Worm (Caenorhabditis elegans): ENCODE results near the gene T06E8.8.
"Not testable (repeated sequence)": the region's sequence is repeated elsewhere in the genome, so short reads cannot be mapped to it uniquely, and the experiment has no call there.

T06E8.8 gene

DNA sequence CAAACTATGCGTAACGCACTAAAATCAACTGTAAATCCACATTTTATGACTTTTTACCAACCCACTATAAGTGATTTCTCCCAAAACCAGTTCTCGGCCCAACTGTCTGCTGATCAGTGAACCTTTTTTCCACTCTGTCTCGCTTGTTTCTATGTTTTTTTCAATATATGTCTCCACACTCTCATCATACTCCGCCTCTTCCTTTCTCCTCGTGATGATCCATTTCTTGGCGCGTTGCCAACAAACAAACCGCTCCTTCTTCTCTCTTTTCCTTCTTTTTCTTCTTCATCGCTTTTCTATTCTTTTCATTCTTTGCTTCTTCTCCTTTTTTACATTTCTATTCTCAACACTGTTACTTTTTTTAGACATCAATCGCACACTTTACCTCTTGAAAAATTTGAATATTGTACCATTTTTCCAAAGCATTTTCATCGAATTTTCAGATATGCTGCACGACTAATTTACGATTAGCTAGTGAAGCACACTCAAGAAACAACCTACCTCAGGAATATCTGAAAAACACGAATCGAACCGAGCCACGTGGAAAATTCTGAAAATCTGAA is at the start of gene T06E8.8:
T06E8.8 (plus strand) TSS at position 513 of the 563 bp plus-strand sequence.
- TF ChIP-seq ztf-29 (GFP tag; IDR thresholded peaks at IDR 0.05) = no peak
- no peak for TF ChIP-seq ztf-23 (GFP tag; IDR thresholded peaks at IDR 0.05)
- TF ChIP-seq med-1 (GFP tag; optimal IDR thresholded peaks at IDR 0.05; ENCODE audit: insufficient read depth) = no peak
- TF ChIP-seq flt-1 (GFP tag; IDR thresholded peaks at IDR 0.05) = no peak
- no peak for TF ChIP-seq cog-1 (tag; optimal IDR thresholded peaks at IDR 0.05)
- TF ChIP-seq klf-2 (GFP tag; conservative IDR thresholded peaks at IDR 0.05) = no peak
- TF ChIP-seq tab-1 (GFP tag; IDR thresholded peaks at IDR 0.05) = no peak
- TF ChIP-seq T22C8.4 (GFP tag; IDR thresholded peaks at IDR 0.05) = no peak

DNA sequence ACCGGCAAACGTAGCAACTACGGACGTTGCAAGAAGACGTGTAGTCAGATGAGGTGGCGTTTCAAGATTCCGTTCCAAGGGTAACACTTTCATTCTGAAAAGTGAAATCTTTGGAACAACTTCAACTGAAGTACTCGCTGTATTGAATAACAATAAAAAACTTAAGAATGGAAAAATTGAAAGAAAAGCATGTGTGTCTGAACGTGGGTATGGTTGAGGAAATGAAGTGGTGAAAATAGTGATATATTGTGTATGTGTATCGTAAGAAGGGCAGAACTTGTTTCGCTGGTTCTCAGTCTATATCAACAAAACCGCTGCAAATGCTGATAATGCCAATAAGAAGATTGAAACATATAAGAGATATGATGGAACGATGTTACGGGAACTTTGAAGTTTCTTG is 47.8 kb upstream of the T06E8.8 start, which contains the start of gene K08H10.6:
K08H10.6 (minus strand) TSS at position 101 of the 400 bp plus-strand sequence.
- TF ChIP-seq klf-2 (GFP tag; conservative IDR thresholded peaks at IDR 0.05) = no peak
- no peak for TF ChIP-seq cog-1 (tag; optimal IDR thresholded peaks at IDR 0.05)
- TF ChIP-seq ztf-23 (GFP tag; IDR thresholded peaks at IDR 0.05) = no peak
- no peak for TF ChIP-seq ref-1 (GFP tag; conservative IDR thresholded peaks at IDR 0.05)
- TF ChIP-seq T22C8.4 (GFP tag; IDR thresholded peaks at IDR 0.05) = no peak
- no peak for TF ChIP-seq med-1 (GFP tag; optimal IDR thresholded peaks at IDR 0.05; ENCODE audit: insufficient read depth)
- no peak for TF ChIP-seq tab-1 (GFP tag; IDR thresholded peaks at IDR 0.05)
- no peak for TF ChIP-seq flt-1 (GFP tag; IDR thresholded peaks at IDR 0.05)
- TF ChIP-seq ztf-29 (GFP tag; IDR thresholded peaks at IDR 0.05) = no peak

ce11 chrV:10000760-10001159 is 42.8 kb upstream of the T06E8.8 start, which contains the start of gene K08H10.10:
Gene K08H10.10 (plus strand): TSS chrV:10001060.
- TF ChIP-seq ztf-23 (GFP tag; IDR thresholded peaks at IDR 0.05) = no peak
- TF ChIP-seq tab-1 (GFP tag; IDR thresholded peaks at IDR 0.05) = no peak
- TF ChIP-seq med-1 (GFP tag; optimal IDR thresholded peaks at IDR 0.05; ENCODE audit: insufficient read depth) = no peak
- TF ChIP-seq klf-2 (GFP tag; conservative IDR thresholded peaks at IDR 0.05) = no peak
- TF ChIP-seq ztf-29 (GFP tag; IDR thresholded peaks at IDR 0.05) = no peak
- TF ChIP-seq ref-1 (GFP tag; conservative IDR thresholded peaks at IDR 0.05) = no peak
- no peak for TF ChIP-seq flt-1 (GFP tag; IDR thresholded peaks at IDR 0.05)
- no peak for TF ChIP-seq cog-1 (tag; optimal IDR thresholded peaks at IDR 0.05)
- no peak for TF ChIP-seq T22C8.4 (GFP tag; IDR thresholded peaks at IDR 0.05)

DNA sequence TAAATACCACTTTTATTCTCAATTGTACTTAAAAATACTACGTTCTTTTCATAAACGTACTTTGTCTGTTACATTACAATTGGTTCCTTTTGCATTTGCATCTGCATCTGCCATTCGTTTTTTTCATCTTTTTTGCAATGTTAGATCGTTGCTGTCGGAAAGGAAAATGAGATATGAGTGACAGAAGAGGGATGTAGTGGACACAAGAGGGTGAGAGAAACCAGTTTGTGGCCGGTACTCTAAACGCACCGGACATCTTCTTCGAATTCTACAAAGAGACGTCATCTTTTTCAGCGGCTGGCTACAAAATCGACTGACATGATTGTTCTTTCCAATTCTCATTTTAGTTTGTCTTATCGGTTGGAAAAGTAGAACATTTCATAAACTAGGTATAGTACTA is 40.8 kb upstream of the T06E8.8 start:
- TF ChIP-seq ref-1 (GFP tag; conservative IDR thresholded peaks at IDR 0.05) = no peak
- no peak for TF ChIP-seq tab-1 (GFP tag; IDR thresholded peaks at IDR 0.05)
- no peak for TF ChIP-seq cog-1 (tag; optimal IDR thresholded peaks at IDR 0.05)
- TF ChIP-seq klf-2 (GFP tag; conservative IDR thresholded peaks at IDR 0.05) = no peak
- TF ChIP-seq ztf-23 (GFP tag; IDR thresholded peaks at IDR 0.05) = no peak
- TF ChIP-seq T22C8.4 (GFP tag; IDR thresholded peaks at IDR 0.05) = no peak
- TF ChIP-seq med-1 (GFP tag; optimal IDR thresholded peaks at IDR 0.05; ENCODE audit: insufficient read depth) = no peak
- no peak for TF ChIP-seq ztf-29 (GFP tag; IDR thresholded peaks at IDR 0.05)
- TF ChIP-seq flt-1 (GFP tag; IDR thresholded peaks at IDR 0.05) = no peak

DNA sequence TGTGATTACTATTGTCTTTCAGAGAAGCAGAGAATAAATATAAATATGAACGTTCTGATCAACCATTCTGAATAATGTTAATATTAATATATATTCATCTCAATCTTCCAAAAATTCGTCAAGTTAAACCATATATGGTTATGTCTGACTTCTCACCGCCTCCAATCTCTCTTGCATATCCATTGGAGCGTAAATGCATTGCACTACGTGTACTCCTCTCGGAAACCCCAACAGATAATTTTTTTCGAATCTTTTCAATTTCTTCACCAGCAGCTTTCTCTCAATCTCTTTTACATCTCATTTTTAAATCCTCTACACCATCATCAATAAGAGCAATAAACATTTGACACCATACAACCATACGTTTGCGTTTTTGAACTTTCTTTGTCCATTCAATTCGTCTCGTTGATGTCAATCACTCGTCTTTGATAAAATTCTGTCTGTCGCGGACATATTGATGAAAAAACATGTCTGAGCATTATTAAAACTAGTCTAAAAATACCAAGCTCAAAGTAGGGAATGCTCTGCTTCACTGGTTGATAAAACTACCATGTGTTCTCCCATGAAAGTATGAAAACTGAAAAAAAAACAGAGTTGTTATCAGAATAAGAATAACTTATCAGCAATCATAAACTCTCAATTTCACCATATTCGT is 40.1 kb upstream of the T06E8.8 start:
- TF ChIP-seq tab-1 (GFP tag; IDR thresholded peaks at IDR 0.05) (no peak), ztf-23 (GFP tag; IDR thresholded peaks at IDR 0.05) (0 out of 2 replicates have a peak, but pooled peaks have one; percentile 21)

ce11 chrV:10004048-10004761 is 39.3 kb upstream of the T06E8.8 start, which contains the start of gene uda-1:
Gene uda-1 (plus strand): TSS chrV:10004755.
- not testable (repeated sequence) for TF ChIP-seq klf-2 (GFP tag; conservative IDR thresholded peaks at IDR 0.05); ztf-23 (GFP tag; IDR thresholded peaks at IDR 0.05); tab-1 (GFP tag; IDR thresholded peaks at IDR 0.05)

ce11 chrV:10006374-10006773 is 37.2 kb upstream of the T06E8.8 start:
- TF ChIP-seq ztf-29 (GFP tag; IDR thresholded peaks at IDR 0.05) (no peak), tab-1 (GFP tag; IDR thresholded peaks at IDR 0.05) (no peak), klf-2 (GFP tag; conservative IDR thresholded peaks at IDR 0.05) (no peak), cog-1 (tag; optimal IDR thresholded peaks at IDR 0.05) (no peak), ztf-23 (GFP tag; IDR thresholded peaks at IDR 0.05) (no peak), ref-1 (GFP tag; conservative IDR thresholded peaks at IDR 0.05) (no peak), med-1 (GFP tag; optimal IDR thresholded peaks at IDR 0.05; ENCODE audit: insufficient read depth) (no peak), T22C8.4 (GFP tag; IDR thresholded peaks at IDR 0.05) (no peak), flt-1 (GFP tag; IDR thresholded peaks at IDR 0.05) (no peak)

DNA sequence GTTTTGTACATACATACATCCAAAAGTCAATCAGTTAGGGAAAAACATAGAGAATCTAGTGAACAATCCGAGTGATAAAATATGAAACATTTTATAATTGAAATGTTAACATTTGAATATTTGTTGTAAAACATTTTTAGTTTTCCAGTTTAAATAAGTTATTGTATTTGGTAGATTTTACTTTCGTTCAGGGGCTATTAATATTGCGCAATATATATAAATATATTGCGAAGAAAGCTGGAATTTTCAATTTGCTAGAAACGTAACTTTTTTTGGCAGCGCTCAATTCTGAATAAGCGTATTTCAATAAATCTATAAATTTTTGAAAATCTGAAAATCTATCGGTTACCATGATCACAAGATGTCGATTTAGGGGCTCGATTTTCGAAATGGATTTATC is 36.1 kb upstream of the T06E8.8 start:
- no peak for TF ChIP-seq cog-1 (tag; optimal IDR thresholded peaks at IDR 0.05)
- TF ChIP-seq ztf-29 (GFP tag; IDR thresholded peaks at IDR 0.05) = no peak
- TF ChIP-seq klf-2 (GFP tag; conservative IDR thresholded peaks at IDR 0.05) = no peak
- TF ChIP-seq flt-1 (GFP tag; IDR thresholded peaks at IDR 0.05) = no peak
- TF ChIP-seq T22C8.4 (GFP tag; IDR thresholded peaks at IDR 0.05) = no peak
- no peak for TF ChIP-seq med-1 (GFP tag; optimal IDR thresholded peaks at IDR 0.05; ENCODE audit: insufficient read depth)
- no peak for TF ChIP-seq tab-1 (GFP tag; IDR thresholded peaks at IDR 0.05)
- TF ChIP-seq ref-1 (GFP tag; conservative IDR thresholded peaks at IDR 0.05) = no peak
- no peak for TF ChIP-seq ztf-23 (GFP tag; IDR thresholded peaks at IDR 0.05)

ce11 chrV:10011623-10012022 is 31.9 kb upstream of the T06E8.8 start, which contains the start of gene lea-1:
Gene lea-1 (plus strand): TSS chrV:10011923.
- TF ChIP-seq klf-2 (GFP tag; conservative IDR thresholded peaks at IDR 0.05) (no peak), cog-1 (tag; optimal IDR thresholded peaks at IDR 0.05) (no peak), T22C8.4 (GFP tag; IDR thresholded peaks at IDR 0.05) (no peak), ztf-29 (GFP tag; IDR thresholded peaks at IDR 0.05) (no peak), flt-1 (GFP tag; IDR thresholded peaks at IDR 0.05) (no peak)

Data from whole organism, midembryonic.